Fruit fly (Drosophila melanogaster) whole organism, embryonic: Measurements from ENCODE around the gene Dlg5.
A peak's percentile ranks its signal among the peaks of the same experiment; 100 is the strongest.

Experiments used
- BEAF-32 ChIP-seq: fragments of 200-800 bp; sonication (Bioruptor generic); optimal IDR thresholded peaks from 3 replicates; lab custom pipeline; 2017; ENCODE audit warnings: missing biosample characterization, missing genetic modification characterization, mild to moderate bottlenecking, moderate library complexity, missing genetic modification reagents
- Bgb ChIP-seq: fragments of 200-800 bp; sonication (Bioruptor generic); IDR thresholded peaks from 2 replicates; pipeline ENCODE4 v1.3.6; 2022; ENCODE audit warnings: missing biosample characterization, missing genetic modification characterization; ENCODE audit not compliant: partially characterized antibody
- Bteb2 ChIP-seq: fragments of 200-800 bp; sonication (Bioruptor generic); optimal IDR thresholded peaks from 2 replicates; lab custom pipeline; 2016; ENCODE audit warnings: missing biosample characterization, missing genetic modification characterization
- CG1024 ChIP-seq: fragments of 200-800 bp; sonication (Bioruptor generic); IDR thresholded peaks from 2 replicates; pipeline ENCODE4 v1.3.6; 2022; ENCODE audit warnings: missing biosample characterization, missing genetic modification characterization
- CG10321 ChIP-seq: fragments of 200-800 bp; sonication (Bioruptor generic); IDR thresholded peaks from 2 replicates; pipeline ENCODE4 v1.3.6; 2022; ENCODE audit warnings: missing biosample characterization, missing genetic modification characterization
- CG10959 ChIP-seq: fragments of 200-800 bp; sonication (Bioruptor generic); IDR thresholded peaks from 2 replicates; pipeline ENCODE4 v1.3.6; 2022; ENCODE audit warnings: missing biosample characterization, missing genetic modification characterization
- CG11456 ChIP-seq: fragments of 200-800 bp; sonication (Bioruptor generic); IDR thresholded peaks from 3 replicates; pipeline ENCODE4 v1.3.6; 2022; ENCODE audit warnings: missing biosample characterization, missing genetic modification characterization
- CG11560 ChIP-seq: fragments of 200-800 bp; sonication (Bioruptor generic); IDR thresholded peaks from 3 replicates; pipeline ENCODE4 v1.3.6; 2022; ENCODE audit warnings: missing biosample characterization, missing genetic modification characterization
- CG11695 ChIP-seq: fragments of 200-800 bp; sonication (Bioruptor generic); IDR thresholded peaks from 3 replicates; pipeline ENCODE4 v1.3.6; 2022; ENCODE audit warnings: missing biosample characterization, missing genetic modification characterization
- CG12744 ChIP-seq: fragments of 200-800 bp; sonication (Bioruptor generic); optimal IDR thresholded peaks from 2 replicates; lab custom pipeline; 2016; ENCODE audit warnings: missing biosample characterization, missing genetic modification characterization
- CG13894 ChIP-seq: fragments of 200-800 bp; sonication (Bioruptor generic); optimal IDR thresholded peaks from 3 replicates; lab custom pipeline; 2018; ENCODE audit warnings: missing biosample characterization, mild to moderate bottlenecking, missing genetic modification characterization, moderate library complexity
- CG14667 ChIP-seq: fragments of 200-800 bp; sonication (Bioruptor generic); IDR thresholded peaks from 2 replicates; pipeline ENCODE4 v1.3.6; 2022; ENCODE audit warnings: missing biosample characterization, missing genetic modification characterization
- CG14860 ChIP-seq: fragments of 200-800 bp; sonication (Bioruptor generic); IDR thresholded peaks from 3 replicates; pipeline ENCODE4 v1.3.6; 2022; ENCODE audit warnings: missing biosample characterization, missing genetic modification characterization; ENCODE audit not compliant: partially characterized antibody
- CG15011 ChIP-seq: fragments of 200-800 bp; sonication (Bioruptor generic); optimal IDR thresholded peaks from 3 replicates; lab custom pipeline; 2018; ENCODE audit warnings: missing biosample characterization, mild to moderate bottlenecking, missing genetic modification characterization
- CG17328 ChIP-seq: fragments of 200-800 bp; sonication (Bioruptor generic); IDR thresholded peaks from 2 replicates; pipeline ENCODE4 v1.3.6; 2022; ENCODE audit warnings: missing biosample characterization, missing genetic modification characterization
- CG1792 ChIP-seq: fragments of 200-800 bp; sonication (Bioruptor generic); optimal IDR thresholded peaks from 2 replicates; lab custom pipeline; 2016; ENCODE audit warnings: missing biosample characterization, missing genetic modification characterization
- CG18011 ChIP-seq: fragments of 200-800 bp; sonication (Bioruptor generic); optimal IDR thresholded peaks from 2 replicates; lab custom pipeline; 2017; ENCODE audit warnings: missing biosample characterization, missing genetic modification characterization, mild to moderate bottlenecking, moderate library complexity, missing genotype
- CG4360 ChIP-seq: fragments of 200-800 bp; sonication (Bioruptor generic); IDR thresholded peaks from 2 replicates; pipeline ENCODE4 v1.3.6; 2022; ENCODE audit warnings: missing biosample characterization, missing genetic modification characterization
- CG5953 ChIP-seq: fragments of 200-800 bp; sonication (Bioruptor generic); IDR thresholded peaks from 2 replicates; pipeline ENCODE4 v1.3.6; 2022; ENCODE audit warnings: missing biosample characterization, missing genetic modification characterization
- CG6813 ChIP-seq: fragments of 200-800 bp; sonication (Bioruptor generic); optimal IDR thresholded peaks from 2 replicates; lab custom pipeline; 2017; ENCODE audit warnings: missing biosample characterization, missing genetic modification characterization, mild to moderate bottlenecking, moderate library complexity, missing genetic modification reagents
- CG9609 ChIP-seq: fragments of 200-800 bp; sonication (Bioruptor generic); optimal IDR thresholded peaks from 3 replicates; lab custom pipeline; 2016; ENCODE audit warnings: missing biosample characterization, missing genetic modification characterization
- Dref ChIP-seq: fragments of 200-800 bp; sonication (Bioruptor generic); IDR thresholded peaks from 2 replicates; pipeline ENCODE4 v1.3.6; 2022; ENCODE audit warnings: missing biosample characterization, missing genetic modification characterization
- Gsc ChIP-seq: fragments of 200-800 bp; sonication (Bioruptor generic); IDR thresholded peaks from 2 replicates; pipeline ENCODE4 v1.3.6; 2022; ENCODE audit warnings: missing biosample characterization, missing genetic modification characterization
- HmgD ChIP-seq: fragments of 200-800 bp; sonication (Bioruptor generic); optimal IDR thresholded peaks from 3 replicates; lab custom pipeline; 2016; ENCODE audit warnings: missing biosample characterization, missing genetic modification characterization
- Hmx ChIP-seq: fragments of 200-800 bp; sonication (Bioruptor generic); optimal IDR thresholded peaks from 2 replicates; lab custom pipeline; 2016; ENCODE audit warnings: missing biosample characterization, missing genetic modification characterization
- Hsf ChIP-seq: fragments of 200-800 bp; sonication (Bioruptor generic); optimal IDR thresholded peaks from 3 replicates; lab custom pipeline; 2016; ENCODE audit warnings: missing biosample characterization, missing genetic modification characterization
- Lhr ChIP-seq: fragments of 200-800 bp; sonication (Bioruptor generic); optimal IDR thresholded peaks from 3 replicates; lab custom pipeline; 2017; ENCODE audit warnings: mild to moderate bottlenecking, missing biosample characterization, missing genetic modification reagents, missing genetic modification characterization
- NFAT ChIP-seq: fragments of 200-800 bp; sonication (Bioruptor generic); IDR thresholded peaks from 2 replicates; pipeline ENCODE4 v1.3.6; 2022; ENCODE audit warnings: missing biosample characterization, missing genetic modification characterization
- NK7.1 ChIP-seq: fragments of 200-800 bp; sonication (Bioruptor generic); optimal IDR thresholded peaks from 3 replicates; lab custom pipeline; 2016; ENCODE audit warnings: missing biosample characterization, missing genetic modification characterization
- Sry-δ ChIP-seq: fragments of 200-800 bp; sonication (Bioruptor generic); optimal IDR thresholded peaks from 2 replicates; lab custom pipeline; 2016; ENCODE audit warnings: missing biosample characterization, missing genetic modification characterization
- YL-1 ChIP-seq: fragments of 200-800 bp; sonication (Bioruptor generic); optimal IDR thresholded peaks from 3 replicates; lab custom pipeline; 2017; ENCODE audit warnings: missing biosample characterization, mild to moderate bottlenecking, missing genetic modification characterization
- amos ChIP-seq: fragments of 200-800 bp; sonication (Bioruptor generic); IDR thresholded peaks from 2 replicates; pipeline ENCODE4 v1.3.6; 2022; ENCODE audit warnings: missing biosample characterization, missing genetic modification characterization; ENCODE audit not compliant: partially characterized antibody
- chm ChIP-seq: fragments of 200-800 bp; sonication (Bioruptor generic); IDR thresholded peaks from 2 replicates; pipeline ENCODE4 v1.3.6; 2022; ENCODE audit warnings: missing biosample characterization, missing genetic modification characterization
- fd102C ChIP-seq: fragments of 200-800 bp; sonication (Bioruptor generic); optimal IDR thresholded peaks from 2 replicates; lab custom pipeline; 2018; ENCODE audit warnings: missing biosample characterization, mild to moderate bottlenecking, missing genetic modification characterization, moderate library complexity
- her ChIP-seq: fragments of 200-800 bp; sonication (Bioruptor generic); optimal IDR thresholded peaks from 2 replicates; lab custom pipeline; 2016; ENCODE audit warnings: missing biosample characterization, missing genetic modification characterization
- insv ChIP-seq, 2 experiments: fragments of 200-800 bp; sonication (Bioruptor generic); optimal IDR thresholded peaks; 3 replicates each; lab custom pipeline; 2016 to 2018; ENCODE audit warnings: missing biosample characterization in 2 of 2, missing genetic modification characterization in 2 of 2
- jumu ChIP-seq: fragments of 200-800 bp; sonication (Bioruptor generic); optimal IDR thresholded peaks from 3 replicates; lab custom pipeline; 2016; ENCODE audit warnings: missing biosample characterization, missing genetic modification characterization
- lmd ChIP-seq: fragments of 200-800 bp; sonication (Bioruptor generic); IDR thresholded peaks from 2 replicates; pipeline ENCODE4 v1.3.6; 2022; ENCODE audit warnings: missing biosample characterization, missing genetic modification characterization
- lola ChIP-seq, 3 experiments: fragments of >200 bp in 2 of 3; fragments of 200-800 bp in 1 of 3; sonication (Bioruptor generic) in 1 of 3; optimal IDR thresholded peaks; 2 replicates each; lab custom pipeline; 2017 to 2019; ENCODE audit warnings: missing biosample characterization in 3 of 3, missing genetic modification characterization in 3 of 3, mild to moderate bottlenecking in 1 of 3, moderate library complexity in 1 of 3
- pita ChIP-seq: fragments of 200-800 bp; sonication (Bioruptor generic); optimal IDR thresholded peaks from 2 replicates; lab custom pipeline; 2017; ENCODE audit warnings: missing biosample characterization, mild to moderate bottlenecking, missing genetic modification characterization
- prd ChIP-seq, 3 experiments: fragments of >200 bp in 2 of 3; fragments of 200-800 bp in 1 of 3; sonication (Bioruptor generic) in 1 of 3; optimal IDR thresholded peaks in 2 of 3; IDR thresholded peaks in 1 of 3; 2 replicates in 2 of 3; 3 replicates in 1 of 3; pipeline versions ENCODE4 v1.3.6 to Lab custom; 2017 to 2022; ENCODE audit warnings: missing biosample characterization in 1 of 3, missing genetic modification characterization in 1 of 3
- pzg ChIP-seq: fragments of 200-800 bp; sonication (Bioruptor generic); optimal IDR thresholded peaks from 3 replicates; lab custom pipeline; 2018; ENCODE audit warnings: missing biosample characterization, mild to moderate bottlenecking, missing genetic modification characterization, moderate library complexity
- ranshi ChIP-seq: fragments of 200-800 bp; sonication (Bioruptor generic); IDR thresholded peaks from 2 replicates; pipeline ENCODE4 v1.3.6; 2022; ENCODE audit warnings: missing biosample characterization, missing genetic modification characterization
- schlank ChIP-seq: fragments of 200-800 bp; sonication (Bioruptor generic); optimal IDR thresholded peaks from 2 replicates; lab custom pipeline; 2018; ENCODE audit warnings: missing biosample characterization, mild to moderate bottlenecking, missing genetic modification characterization
- stwl ChIP-seq: fragments of 200-800 bp; sonication (Bioruptor generic); optimal IDR thresholded peaks from 3 replicates; lab custom pipeline; 2018; ENCODE audit warnings: missing biosample characterization, mild to moderate bottlenecking, missing genetic modification characterization, moderate library complexity
- sug ChIP-seq: fragments of 200-800 bp; optimal IDR thresholded peaks from 2 replicates; lab custom pipeline; 2019; ENCODE audit warnings: missing biosample characterization, mild to moderate bottlenecking, missing genetic modification characterization, moderate library complexity
- zen ChIP-seq: fragments of 200-800 bp; sonication (Bioruptor generic); optimal IDR thresholded peaks from 3 replicates; lab custom pipeline; 2018; ENCODE audit warnings: missing biosample characterization, mild to moderate bottlenecking, missing genetic modification characterization, moderate library complexity
- zfh2 ChIP-seq: fragments of 200-800 bp; sonication (Bioruptor generic); optimal IDR thresholded peaks from 2 replicates; lab custom pipeline; 2016; ENCODE audit warnings: missing biosample characterization, missing genetic modification characterization

Dlg5 gene

DNA sequence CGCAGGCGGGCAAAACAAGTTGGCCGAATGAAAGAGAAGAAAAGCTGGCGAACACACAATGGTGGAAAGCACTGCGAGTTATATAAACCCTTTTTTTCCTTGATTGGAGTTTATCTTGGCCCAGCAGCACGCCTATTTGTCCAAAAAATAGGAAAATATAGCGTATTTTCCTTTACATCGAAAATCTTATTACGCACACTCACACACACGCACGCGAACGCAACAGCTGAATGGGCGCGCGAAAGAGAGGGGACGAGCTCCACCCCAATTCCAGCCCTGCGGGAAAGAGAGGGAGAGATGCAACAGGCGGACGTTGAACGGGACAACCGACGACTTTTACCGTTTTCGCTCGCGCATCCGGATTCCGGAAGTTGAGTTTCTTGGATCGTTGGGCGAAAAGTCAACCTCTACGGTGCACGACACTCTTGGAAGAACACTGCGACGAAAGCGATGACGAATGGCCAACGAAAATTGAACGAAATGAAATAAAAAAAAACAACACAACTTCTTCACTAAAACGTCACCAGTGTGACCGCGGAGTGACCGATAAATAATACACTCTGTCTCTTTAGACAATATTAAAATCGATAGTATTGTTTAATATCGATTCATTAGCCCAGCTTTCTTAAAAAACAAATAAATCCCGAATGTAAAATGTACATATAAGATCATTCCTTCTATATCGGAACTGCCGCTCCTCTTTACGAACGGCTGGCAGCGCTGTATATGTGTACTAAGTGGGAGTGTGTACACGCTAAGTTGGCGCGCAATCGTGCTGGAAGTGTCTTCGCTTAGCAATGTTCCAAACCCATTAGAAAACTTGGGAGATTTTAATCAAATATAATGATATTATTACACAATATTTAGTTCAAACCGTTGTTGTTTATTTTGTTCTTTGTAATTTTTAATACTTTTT lies at the start of gene Dlg5, which contains the start of gene CG4970 (continued):
- peak; percentile 78 for TF ChIP-seq Sry-δ (GFP tag; lab: Kevin White, UChicago)
- no peak for TF ChIP-seq Hmx
- TF ChIP-seq prd (optimal IDR thresholded peaks at IDR 0.05; lab: Kevin White, UChicago) = no peak
- TF ChIP-seq prd (GFP tag; IDR thresholded peaks at IDR 0.05; lab: Robert Waterston, UW) = no peak
- TF ChIP-seq fd102C (GFP tag; lab: Kevin White, UChicago) = no peak
- TF ChIP-seq CG15011 = no peak
- peak; percentile 2 for TF ChIP-seq jumu (GFP tag; lab: Kevin White, UChicago)
- TF ChIP-seq CG10959 (GFP tag; lab: Robert Waterston, UW) = no peak
- TF ChIP-seq sug (tag; lab: Kevin White, UChicago) = no peak
- TF ChIP-seq CG17328 (GFP tag; lab: Robert Waterston, UW) = no peak
- no peak for TF ChIP-seq ranshi (GFP tag; lab: Robert Waterston, UW)
- no peak for TF ChIP-seq schlank (tag; lab: Kevin White, UChicago)
- no peak for TF ChIP-seq CG12744 (GFP tag; lab: Kevin White, UChicago)
- TF ChIP-seq CG1792 (GFP tag; lab: Kevin White, UChicago) = no peak
- peak; percentile 91 for TF ChIP-seq Lhr (GFP tag; lab: Kevin White, UChicago)
- no peak for TF ChIP-seq Gsc (GFP tag; lab: Robert Waterston, UW)
- TF ChIP-seq lmd (GFP tag; lab: Robert Waterston, UW) = no peak
- TF ChIP-seq lola (GFP tag; optimal IDR thresholded peaks at IDR 0.05; lab: Kevin White, UChicago) = peak in 1 of 3 experiments; percentile 71
- TF ChIP-seq pita (GFP tag; lab: Kevin White, UChicago) = peak; percentile 97
- peak; percentile 84 for TF ChIP-seq pzg (GFP tag; lab: Kevin White, UChicago)
- peak; percentile 86 for TF ChIP-seq BEAF-32
- TF ChIP-seq Bgb (GFP tag; lab: Robert Waterston, UW) = peak; percentile 81
- TF ChIP-seq Hsf (GFP tag; lab: Kevin White, UChicago) = peak; percentile 23
- TF ChIP-seq CG18011 (GFP tag; lab: Kevin White, UChicago) = no peak
- peak; percentile 63; the same call in 1 of the 2 replicates for TF ChIP-seq NFAT
- TF ChIP-seq zfh2 (GFP tag; lab: Kevin White, UChicago) = no peak
- TF ChIP-seq CG11560 (tag; lab: Robert Waterston, UW) = peak; percentile 55; the same call in 1 of the 3 replicates
- TF ChIP-seq CG14667 = no peak
- peak; percentile 71 for TF ChIP-seq Dref
- TF ChIP-seq CG5953 (GFP tag; lab: Robert Waterston, UW) = no peak
- TF ChIP-seq CG14860 = peak; percentile 46; the same call in 2 of the 3 replicates
- TF ChIP-seq CG11456 = no peak
- TF ChIP-seq CG4360 (GFP tag; lab: Robert Waterston, UW) = 0 out of 2 replicates have a peak, but pooled peaks have one; percentile 16
- no peak for TF ChIP-seq CG9609 (GFP tag; lab: Kevin White, UChicago)
- TF ChIP-seq CG11695 (GFP tag; lab: Robert Waterston, UW) = no peak
- TF ChIP-seq CG6813 (GFP tag; lab: Kevin White, UChicago) = no peak
- TF ChIP-seq HmgD = peak; percentile 60
- TF ChIP-seq Bteb2 (GFP tag; lab: Kevin White, UChicago) = peak; percentile 2
- TF ChIP-seq her (GFP tag; lab: Kevin White, UChicago) = no peak
- TF ChIP-seq zen (tag; lab: Kevin White, UChicago) = peak; percentile 27
- TF ChIP-seq CG1024 (GFP tag; lab: Robert Waterston, UW) = no peak
- peak; percentile 84 for TF ChIP-seq amos (GFP tag; lab: Robert Waterston, UW)
- TF ChIP-seq stwl (tag; lab: Kevin White, UChicago) = peak; percentile 69
- TF ChIP-seq chm (GFP tag; lab: Robert Waterston, UW) = no peak
- TF ChIP-seq insv (GFP tag; optimal IDR thresholded peaks at IDR 0.05; lab: Kevin White, UChicago) = peak in 1 of 2 experiments; percentile 61
- TF ChIP-seq CG13894 = peak; percentile 68
- TF ChIP-seq YL-1 = peak; percentile 85
- TF ChIP-seq CG10321 (GFP tag; lab: Robert Waterston, UW) = peak; percentile 72
- TF ChIP-seq NK7.1 (GFP tag; lab: Kevin White, UChicago) = no peak
